Worm (Caenorhabditis elegans): ENCODE measurements around the gene dhhc-4.

DNA sequence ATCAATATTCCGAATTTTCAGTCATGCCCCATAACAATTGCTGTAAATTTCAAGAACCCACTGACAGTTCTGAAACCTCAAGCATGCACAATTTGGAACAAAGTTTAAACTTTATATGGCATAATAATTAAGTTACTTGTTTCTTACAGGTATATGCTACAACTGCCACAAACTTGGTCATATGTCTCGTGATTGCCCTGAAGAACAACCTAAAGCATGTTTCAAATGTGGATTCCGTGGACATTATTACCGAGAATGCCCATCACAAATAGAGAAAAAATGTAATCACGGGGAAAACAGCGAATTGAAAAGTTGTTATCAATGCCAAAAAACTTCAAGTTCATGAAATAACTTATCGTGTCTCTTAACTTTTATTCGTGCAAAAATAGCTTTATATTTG lies 45.4 kb upstream of the dhhc-4 start:
- TF ChIP-seq eor-1 (tag; optimal IDR thresholded peaks at IDR 0.05) (no peak), nhr-25 (tag; optimal IDR thresholded peaks at IDR 0.05) (no peak), ZK546.5 (tag; optimal IDR thresholded peaks at IDR 0.05) (no peak), pha-4 (tag; optimal IDR thresholded peaks at IDR 0.05) (no peak), mdl-1 (tag; optimal IDR thresholded peaks at IDR 0.05) (no peak), nfya-1 (tag; optimal IDR thresholded peaks at IDR 0.05; ENCODE audit: insufficient read depth) (no peak)

Data from whole organism, L3 larva.